Fruit fly (Drosophila melanogaster): Measurements from ENCODE around the gene Osi3.

The Osi3 gene

DNA sequence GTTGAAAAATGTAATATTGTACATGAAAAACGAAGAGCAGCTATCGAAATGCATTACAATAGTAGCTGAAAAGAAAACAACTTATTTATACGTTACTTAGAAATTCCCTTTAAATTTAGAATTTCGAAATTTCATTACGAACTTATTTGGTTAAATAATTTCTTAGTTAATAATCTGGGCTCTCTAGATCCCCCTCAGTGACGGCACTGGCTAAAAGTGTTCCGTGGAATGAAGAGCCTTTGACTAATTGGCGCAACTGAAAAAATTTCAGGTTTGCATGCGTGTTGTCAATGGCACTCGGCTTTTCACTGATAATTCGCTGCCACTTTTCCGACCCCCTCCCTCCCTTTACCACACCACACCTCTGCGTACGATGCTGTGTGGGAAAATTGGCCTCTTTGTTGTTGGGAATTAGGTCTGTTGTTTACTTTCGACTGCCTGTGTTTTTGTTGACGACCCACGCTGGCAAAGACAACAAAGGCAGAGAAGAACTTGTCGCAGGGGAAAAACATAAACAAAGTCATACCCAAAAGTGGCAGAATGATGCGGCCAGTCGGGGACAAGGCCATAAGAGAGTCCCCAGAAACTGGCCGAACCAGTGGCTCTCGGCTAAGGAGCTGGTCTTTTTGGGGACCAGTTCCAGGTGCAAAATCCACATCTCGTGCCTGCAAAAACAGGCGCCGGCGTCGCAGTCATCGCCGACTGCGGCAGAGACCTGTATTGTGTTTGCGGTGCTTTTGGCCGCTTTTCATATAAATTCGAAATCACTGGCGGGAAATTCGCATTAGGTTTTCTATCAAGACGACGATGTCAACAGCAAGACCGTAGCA, at the start of gene Osi3:
Gene Osi3, plus strand, starts transcription at position 780 of the 830 bp plus-strand sequence.
- TF ChIP-seq lz (GFP tag; optimal IDR thresholded peaks at IDR 0.05) = no peak
- TF ChIP-seq CG11294 (GFP tag; IDR thresholded peaks at IDR 0.05) = no peak
- no peak for TF ChIP-seq CG3032 (tag; optimal IDR thresholded peaks at IDR 0.05)
- no peak for TF ChIP-seq Ets21C (GFP tag; optimal IDR thresholded peaks at IDR 0.05)
- TF ChIP-seq Hr38 (GFP tag; optimal IDR thresholded peaks at IDR 0.05) = no peak
- no peak for TF ChIP-seq CG11902 (GFP tag; optimal IDR thresholded peaks at IDR 0.05)
- TF ChIP-seq Eip78C (GFP tag) = peak; percentile 81
- TF ChIP-seq cyc (GFP tag; optimal IDR thresholded peaks at IDR 0.05) = no peak
- peak; percentile 12 for TF ChIP-seq pdm3 (GFP tag; optimal IDR thresholded peaks at IDR 0.05)
- TF ChIP-seq CG6854 (GFP tag; optimal IDR thresholded peaks at IDR 0.05) = no peak
- TF ChIP-seq CG16779 (tag; optimal IDR thresholded peaks at IDR 0.05) = no peak
- TF ChIP-seq fd85E (GFP tag; optimal IDR thresholded peaks at IDR 0.05) = no peak
- no peak for TF ChIP-seq Sox15 (GFP tag; optimal IDR thresholded peaks at IDR 0.05)
- TF ChIP-seq CG8119 (GFP tag; IDR thresholded peaks at IDR 0.05) = no peak
- no peak for TF ChIP-seq fkh (GFP tag; optimal IDR thresholded peaks at IDR 0.05)
- TF ChIP-seq acj6 (GFP tag; optimal IDR thresholded peaks at IDR 0.05) = peak; percentile 6
- TF ChIP-seq Hr39 (GFP tag; optimal IDR thresholded peaks at IDR 0.05) = no peak
- TF ChIP-seq CG15336 (GFP tag; IDR thresholded peaks at IDR 0.05) = peak; percentile 26; the same call in 1 of the 2 replicates
- peak; percentile 65 for TF ChIP-seq Hr4 (GFP tag; optimal IDR thresholded peaks at IDR 0.05)
- peak; percentile 8 for TF ChIP-seq CG3919 (GFP tag; optimal IDR thresholded peaks at IDR 0.05)
- no peak for TF ChIP-seq Met (GFP tag; optimal IDR thresholded peaks at IDR 0.05)
- TF ChIP-seq Sox102F (GFP tag; optimal IDR thresholded peaks at IDR 0.05) = no peak
- TF ChIP-seq CG4318 (GFP tag; optimal IDR thresholded peaks at IDR 0.05) = peak; percentile 54
- no peak for TF ChIP-seq topi (GFP tag; optimal IDR thresholded peaks at IDR 0.05)
- TF ChIP-seq CG10669 (GFP tag; optimal IDR thresholded peaks at IDR 0.05) = no peak
- TF ChIP-seq Eip75B (GFP tag; optimal IDR thresholded peaks at IDR 0.05) = peak; percentile 4
- TF ChIP-seq Ets96B (tag; optimal IDR thresholded peaks at IDR 0.05) = no peak
- TF ChIP-seq net (GFP tag; optimal IDR thresholded peaks at IDR 0.05) = peak; percentile 18
- no peak for TF ChIP-seq CG7368 (GFP tag; optimal IDR thresholded peaks at IDR 0.05)
- no peak for TF ChIP-seq Sox14 (GFP tag; optimal IDR thresholded peaks at IDR 0.05)
- TF ChIP-seq CG6808 (GFP tag; optimal IDR thresholded peaks at IDR 0.05) = no peak
- TF ChIP-seq Eip93F (GFP tag; optimal IDR thresholded peaks at IDR 0.05) = no peak
- no peak for TF ChIP-seq CG1621 (tag; optimal IDR thresholded peaks at IDR 0.05)
- TF ChIP-seq OdsH (GFP tag; optimal IDR thresholded peaks at IDR 0.05) = peak; percentile 32
- no peak for TF ChIP-seq spab (GFP tag; optimal IDR thresholded peaks at IDR 0.05)
- no peak for TF ChIP-seq CG6792 (GFP tag; optimal IDR thresholded peaks at IDR 0.05)
- TF ChIP-seq ss (GFP tag; optimal IDR thresholded peaks at IDR 0.05) = peak in 1 of 2 experiments; percentile 14
- no peak for TF ChIP-seq CG31627 (GFP tag; optimal IDR thresholded peaks at IDR 0.05)
- no peak for TF ChIP-seq dsx (GFP tag; optimal IDR thresholded peaks at IDR 0.05; ENCODE audit: poor library complexity, severe bottlenecking)
- TF ChIP-seq Smox (GFP tag; optimal IDR thresholded peaks at IDR 0.05) = no peak
- TF ChIP-seq svp (GFP tag) = peak; percentile 59
- no peak for TF ChIP-seq fd59A (GFP tag; optimal IDR thresholded peaks at IDR 0.05)
- TF ChIP-seq CG11762 (GFP tag; optimal IDR thresholded peaks at IDR 0.05; ENCODE audit: insufficient read depth) = no peak
- peak; percentile 15 for TF ChIP-seq CG8632 (GFP tag; optimal IDR thresholded peaks at IDR 0.05)
- no peak for TF ChIP-seq Lpt (GFP tag; optimal IDR thresholded peaks at IDR 0.05)
- peak in 1 of 2 experiments; percentile 21 for TF ChIP-seq salr (GFP tag; optimal IDR thresholded peaks at IDR 0.05)
- no peak for TF ChIP-seq CG9139 (GFP tag; optimal IDR thresholded peaks at IDR 0.05)
- peak; percentile 52 for TF ChIP-seq dac (GFP tag; optimal IDR thresholded peaks at IDR 0.05)
- no peak for TF ChIP-seq CG8319 (GFP tag; optimal IDR thresholded peaks at IDR 0.05)
- TF ChIP-seq achi (GFP tag; optimal IDR thresholded peaks at IDR 0.05) = peak; percentile 7
- no peak for TF ChIP-seq esn (GFP tag; optimal IDR thresholded peaks at IDR 0.05)
